Worm (Caenorhabditis elegans): ENCODE data around the gene K08D9.10.

DNA sequence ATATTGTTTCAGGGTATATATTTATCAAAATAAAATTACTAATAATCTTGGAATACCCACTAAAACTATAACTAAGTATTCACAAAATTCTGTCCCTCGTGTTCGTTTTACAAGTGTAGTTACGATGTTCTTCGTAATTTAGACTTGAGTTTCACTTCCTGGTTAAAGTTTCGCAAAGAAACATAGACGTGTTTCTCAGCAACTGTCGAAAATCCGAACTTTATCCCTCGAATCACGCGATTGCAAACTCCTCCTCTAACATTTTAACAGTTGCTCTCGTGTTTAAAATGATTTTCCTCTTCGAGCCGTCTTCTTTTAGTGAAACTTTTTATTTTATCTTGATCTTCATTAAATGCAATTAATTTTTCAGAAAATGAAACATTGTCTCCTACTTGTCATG, 49.3 kb downstream of the K08D9.10 start, which contains the start of gene T28A11.2:
- TF ChIP-seq nhr-77 (tag; optimal IDR thresholded peaks at IDR 0.05) (no peak), ama-1 (optimal IDR thresholded peaks at IDR 0.05) (no peak), nhr-28 (tag; optimal IDR thresholded peaks at IDR 0.05) (no peak)

Data from whole organism, L3 larva.